Fruit fly (Drosophila melanogaster) S2 (cell line): ENCODE results near the gene Sec61alpha.

Experiments
- CG8478 ChIP-seq: fragments of >200 bp; optimal IDR thresholded peaks from 2 replicates; lab custom pipeline; 2018
- CTCF ChIP-seq, 2 experiments: fragments of >200 bp; optimal IDR thresholded peaks; 2 replicates each; lab custom pipeline; 2018

DNA sequence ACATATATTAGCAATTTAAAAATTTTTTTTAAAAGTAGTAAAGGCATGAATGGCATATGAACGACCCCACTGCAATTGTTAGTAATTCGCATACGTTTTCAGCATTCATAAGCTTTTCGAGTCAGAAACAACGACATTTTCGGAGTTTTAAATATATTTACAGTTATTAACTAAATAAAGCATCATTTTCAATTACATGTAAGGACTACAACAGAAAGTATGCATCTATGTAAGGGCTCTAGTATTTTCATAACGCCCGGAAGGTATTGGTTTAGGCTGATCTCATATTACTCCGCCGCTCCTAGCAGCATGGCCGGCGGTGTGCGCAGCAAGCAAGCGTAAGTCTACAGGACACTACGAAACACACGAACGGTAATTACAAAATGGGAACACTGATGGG lies 6.1 kb downstream of the Sec61alpha start:
- TF ChIP-seq CG8478 (no peak), CTCF (optimal IDR thresholded peaks at IDR 0.05; lab: Kevin White, UChicago) (no peak)
